Worm (Caenorhabditis elegans) whole organism, L1 larva: ENCODE results near the gene F20G2.5.

ENCODE experiments used
- C16A3.4 ChIP-seq: fragments of 150-350 bp; optimal IDR thresholded peaks from 2 replicates; lab custom pipeline; 2014; ENCODE audit warnings: missing biosample characterization, missing genetic modification characterization
- F16B12.6 ChIP-seq: fragments of 150-350 bp; optimal IDR thresholded peaks from 2 replicates; lab custom pipeline; 2014; ENCODE audit warnings: missing biosample characterization, missing genetic modification characterization
- aha-1 ChIP-seq: fragments of 150-350 bp; optimal IDR thresholded peaks from 2 replicates; lab custom pipeline; 2014; ENCODE audit warnings: missing biosample characterization, missing genetic modification characterization
- ama-1 ChIP-seq: fragments of 150-350 bp; optimal IDR thresholded peaks from 2 replicates; lab custom pipeline; 2014
- ceh-63 ChIP-seq: fragments of 200-800 bp; sonication (Bioruptor generic); optimal IDR thresholded peaks from 2 replicates; lab custom pipeline; 2018; ENCODE audit warnings: mild to moderate bottlenecking, missing genetic modification characterization, missing compliant biosample characterization
- ceh-8 ChIP-seq: fragments of 200-800 bp; sonication (Bioruptor generic); optimal IDR thresholded peaks from 2 replicates; lab custom pipeline; 2018; ENCODE audit warnings: mild to moderate bottlenecking, missing genetic modification characterization, moderate library complexity, missing compliant biosample characterization
- ceh-82 ChIP-seq, 3 experiments: fragments of 150-350 bp in 1 of 3; sonication (generic microtip) in 2 of 3; optimal IDR thresholded peaks; 2 replicates each; lab custom pipeline; 2014 to 2017; ENCODE audit warnings: missing biosample characterization in 3 of 3, missing genetic modification characterization in 3 of 3
- ceh-90 ChIP-seq: sonication (generic microtip); optimal IDR thresholded peaks from 2 replicates; lab custom pipeline; 2016; ENCODE audit warnings: missing genetic modification characterization, missing compliant biosample characterization
- dsc-1 ChIP-seq: sonication (generic microtip); optimal IDR thresholded peaks from 2 replicates; lab custom pipeline; 2016; ENCODE audit warnings: mild to moderate bottlenecking, missing genetic modification characterization, missing compliant biosample characterization
- efl-1 ChIP-seq, 4 experiments: fragments of 150-350 bp; optimal IDR thresholded peaks in 3 of 4; peaks in 1 of 4; 1 replicate in 1 of 4; 2 replicates in 3 of 4; lab custom pipeline; 2014; ENCODE audit warnings: missing biosample characterization in 2 of 4, missing genetic modification characterization in 2 of 4, missing genetic modification reagents in 2 of 4
- efl-3 ChIP-seq: fragments of 200-800 bp; sonication (Bioruptor generic); optimal IDR thresholded peaks from 2 replicates; lab custom pipeline; 2018; ENCODE audit warnings: mild to moderate bottlenecking, missing genetic modification characterization, missing compliant biosample characterization
- egl-13 ChIP-seq: sonication (generic microtip); optimal IDR thresholded peaks from 2 replicates; lab custom pipeline; 2016; ENCODE audit warnings: missing genotype, missing genetic modification reagents, missing genetic modification characterization, missing compliant biosample characterization
- fkh-4 ChIP-seq: sonication (generic microtip); optimal IDR thresholded peaks from 2 replicates; lab custom pipeline; 2016; ENCODE audit warnings: missing compliant biosample characterization, missing genetic modification characterization, borderline replicate concordance
- fos-1 ChIP-seq: fragments of 150-350 bp; optimal IDR thresholded peaks from 2 replicates; lab custom pipeline; 2014; ENCODE audit warnings: missing biosample characterization, missing genetic modification characterization
- hlh-4 ChIP-seq: sonication (generic microtip); optimal IDR thresholded peaks from 2 replicates; lab custom pipeline; 2016; ENCODE audit warnings: mild to moderate bottlenecking, missing genetic modification characterization, missing compliant biosample characterization
- irx-1 ChIP-seq: sonication (generic microtip); optimal IDR thresholded peaks from 2 replicates; lab custom pipeline; 2016; ENCODE audit warnings: missing genetic modification characterization, missing compliant biosample characterization
- isw-1 ChIP-seq: fragments of 200-800 bp; sonication (Bioruptor generic); IDR thresholded peaks from 2 replicates; pipeline ENCODE4 v1.3.6; 2022; ENCODE audit warnings: missing genetic modification characterization, missing compliant biosample characterization
- lin-14 ChIP-seq: fragments of 200-800 bp; sonication (Bioruptor generic); optimal IDR thresholded peaks from 2 replicates; lab custom pipeline; 2018; ENCODE audit warnings: mild to moderate bottlenecking, missing genetic modification characterization, moderate library complexity, missing compliant biosample characterization
- lir-3 ChIP-seq: sonication (generic microtip); optimal IDR thresholded peaks from 2 replicates; lab custom pipeline; 2016; ENCODE audit warnings: mild to moderate bottlenecking, missing genetic modification characterization, moderate library complexity, missing compliant biosample characterization; ENCODE audit not compliant: poor library complexity
- mdl-1 ChIP-seq, 2 experiments: fragments of 150-350 bp; optimal IDR thresholded peaks; 2 replicates each; lab custom pipeline; 2014 to 2017; ENCODE audit warnings: missing biosample characterization in 2 of 2, missing genetic modification characterization in 2 of 2, inconsistent platforms in 1 of 2
- mep-1 ChIP-seq: fragments of 150-350 bp; optimal IDR thresholded peaks from 2 replicates; lab custom pipeline; 2014; ENCODE audit warnings: missing biosample characterization, missing genetic modification characterization
- nhr-19 ChIP-seq: fragments of 200-800 bp; sonication (Bioruptor generic); conservative IDR thresholded peaks from 2 replicates; pipeline ENCODE4 v1.3.6; 2022; ENCODE audit warnings: missing genetic modification characterization, missing compliant biosample characterization
- nhr-20 ChIP-seq: sonication (generic microtip); optimal IDR thresholded peaks from 2 replicates; lab custom pipeline; 2016; ENCODE audit warnings: mild to moderate bottlenecking, missing genetic modification characterization, missing compliant biosample characterization
- nhr-237 ChIP-seq: fragments of 150-350 bp; optimal IDR thresholded peaks from 2 replicates; lab custom pipeline; 2014; ENCODE audit warnings: missing biosample characterization, missing genetic modification characterization
- nhr-28 ChIP-seq: fragments of 150-350 bp; optimal IDR thresholded peaks from 2 replicates; lab custom pipeline; 2014; ENCODE audit warnings: missing biosample characterization, missing genetic modification characterization
- nhr-47 ChIP-seq: sonication (generic microtip); optimal IDR thresholded peaks from 2 replicates; lab custom pipeline; 2016; ENCODE audit warnings: mild to moderate bottlenecking, missing genetic modification characterization, moderate library complexity, missing compliant biosample characterization
- nhr-71 ChIP-seq: sonication (generic microtip); optimal IDR thresholded peaks from 2 replicates; lab custom pipeline; 2016; ENCODE audit warnings: mild to moderate bottlenecking, missing genetic modification characterization, moderate library complexity, missing compliant biosample characterization
- nhr-77 ChIP-seq: fragments of 150-350 bp; optimal IDR thresholded peaks from 2 replicates; lab custom pipeline; 2014; ENCODE audit warnings: missing biosample characterization, missing genetic modification characterization
- nhr-84 ChIP-seq: sonication (generic microtip); optimal IDR thresholded peaks from 2 replicates; lab custom pipeline; 2017; ENCODE audit warnings: missing biosample characterization, missing genetic modification characterization
- pax-3 ChIP-seq: fragments of 200-800 bp; sonication (Bioruptor generic); optimal IDR thresholded peaks from 2 replicates; lab custom pipeline; 2018; ENCODE audit warnings: mild to moderate bottlenecking, missing genetic modification characterization, moderate library complexity, missing compliant biosample characterization
- skn-1 ChIP-seq: fragments of 150-350 bp; optimal IDR thresholded peaks from 2 replicates; lab custom pipeline; 2014; ENCODE audit warnings: missing biosample characterization, missing genetic modification characterization
- snpc-4 ChIP-seq: fragments of 150-350 bp; optimal IDR thresholded peaks from 2 replicates; lab custom pipeline; 2014; ENCODE audit warnings: missing biosample characterization, missing genetic modification characterization
- snu-23 ChIP-seq: sonication (generic microtip); optimal IDR thresholded peaks from 2 replicates; lab custom pipeline; 2016; ENCODE audit warnings: missing genetic modification characterization, missing compliant biosample characterization
- sox-4 ChIP-seq: sonication (generic microtip); optimal IDR thresholded peaks from 2 replicates; lab custom pipeline; 2016; ENCODE audit warnings: missing genetic modification characterization, missing compliant biosample characterization
- sptf-1 ChIP-seq: fragments of 150-350 bp; optimal IDR thresholded peaks from 2 replicates; lab custom pipeline; 2014; ENCODE audit warnings: missing biosample characterization, missing genetic modification characterization
- swsn-7 ChIP-seq: sonication (generic microtip); optimal IDR thresholded peaks from 2 replicates; lab custom pipeline; 2016; ENCODE audit warnings: missing genetic modification characterization, missing compliant biosample characterization
- tlp-1 ChIP-seq: fragments of 150-350 bp; optimal IDR thresholded peaks from 2 replicates; lab custom pipeline; 2014; ENCODE audit warnings: missing biosample characterization, missing genetic modification characterization
- unc-86 ChIP-seq: sonication (generic microtip); optimal IDR thresholded peaks from 2 replicates; lab custom pipeline; 2016; ENCODE audit warnings: missing genetic modification characterization, missing compliant biosample characterization
- zip-4 ChIP-seq: fragments of 200-800 bp; sonication (Bioruptor generic); optimal IDR thresholded peaks from 2 replicates; lab custom pipeline; 2018; ENCODE audit warnings: mild to moderate bottlenecking, missing genetic modification characterization, moderate library complexity, missing compliant biosample characterization

F20G2.5 gene

ce11 chrV:13794046-13794445, 22.7 kb downstream of the F20G2.5 start:
- TF ChIP-seq lin-14 (GFP tag; lab: Kevin White, UChicago): no peak
- no peak for TF ChIP-seq nhr-237 (tag; lab: Kevin White, UChicago)
- TF ChIP-seq nhr-47 (tag; lab: Kevin White, UChicago): no peak
- TF ChIP-seq efl-1 (optimal IDR thresholded peaks at IDR 0.05; lab: Kevin White, UChicago): no peak
- no peak for TF ChIP-seq efl-1 (GFP tag; optimal IDR thresholded peaks at IDR 0.05 in 1 of 2; lab: Kevin White, UChicago)
- TF ChIP-seq snpc-4: no peak
- no peak for TF ChIP-seq tlp-1 (tag; lab: Kevin White, UChicago)
- no peak for TF ChIP-seq fkh-4 (tag; lab: Kevin White, UChicago)
- no peak for TF ChIP-seq C16A3.4 (tag; lab: Kevin White, UChicago)
- TF ChIP-seq F16B12.6 (tag; lab: Kevin White, UChicago): no peak
- no peak for TF ChIP-seq ceh-63 (GFP tag; lab: Kevin White, UChicago)
- no peak for TF ChIP-seq fos-1 (tag; lab: Kevin White, UChicago)
- TF ChIP-seq irx-1 (tag; lab: Kevin White, UChicago): no peak
- no peak for TF ChIP-seq ceh-8
- no peak for TF ChIP-seq mep-1 (tag; lab: Kevin White, UChicago)
- no peak for TF ChIP-seq dsc-1 (tag; lab: Kevin White, UChicago)
- no peak for TF ChIP-seq lir-3 (tag; lab: Kevin White, UChicago)

ce11 chrV:13796246-13796776, 25.0 kb downstream of the F20G2.5 start, which contains the start of gene twk-32:
Gene twk-32, plus strand, starts transcription at chrV:13796641.
- TF ChIP-seq nhr-20 (peak; percentile 25), nhr-84 (tag; lab: Kevin White, UChicago) (no peak), efl-3 (GFP tag; lab: Kevin White, UChicago) (no peak), pax-3 (peak; percentile 48), lir-3 (tag; lab: Kevin White, UChicago) (peak; percentile 13), hlh-4 (tag; lab: Kevin White, UChicago) (no peak), ceh-82 (tag; optimal IDR thresholded peaks at IDR 0.05; lab: Kevin White, UChicago) (no peak), zip-4 (GFP tag; lab: Kevin White, UChicago) (no peak), snu-23 (GFP tag; lab: Kevin White, UChicago) (peak; percentile 2), fos-1 (tag; lab: Kevin White, UChicago) (no peak), aha-1 (tag; lab: Kevin White, UChicago) (no peak), sptf-1 (no peak), isw-1 (GFP tag; lab: Robert Waterston, UW) (no peak), fkh-4 (tag; lab: Kevin White, UChicago) (no peak), nhr-77 (no peak), nhr-237 (tag; lab: Kevin White, UChicago) (no peak), irx-1 (tag; lab: Kevin White, UChicago) (no peak), skn-1 (tag; lab: Kevin White, UChicago) (no peak), lin-14 (GFP tag; lab: Kevin White, UChicago) (peak; percentile 17), ceh-90 (tag; lab: Kevin White, UChicago) (no peak), efl-1 (optimal IDR thresholded peaks at IDR 0.05; lab: Kevin White, UChicago) (no peak), efl-1 (GFP tag; optimal IDR thresholded peaks at IDR 0.05 in 1 of 2; lab: Kevin White, UChicago) (no peak), unc-86 (no peak), egl-13 (no peak), sox-4 (tag; lab: Kevin White, UChicago) (no peak), ceh-8 (no peak), ama-1 (lab: Kevin White, UChicago) (no peak), nhr-71 (tag; lab: Kevin White, UChicago) (peak; percentile 23), nhr-19 (GFP tag; lab: Robert Waterston, UW) (peak; percentile 29; the same call in 1 of the 2 replicates), nhr-28 (tag; lab: Kevin White, UChicago) (no peak), F16B12.6 (tag; lab: Kevin White, UChicago) (no peak), mdl-1 (tag; optimal IDR thresholded peaks at IDR 0.05; lab: Kevin White, UChicago) (no peak)

DNA sequence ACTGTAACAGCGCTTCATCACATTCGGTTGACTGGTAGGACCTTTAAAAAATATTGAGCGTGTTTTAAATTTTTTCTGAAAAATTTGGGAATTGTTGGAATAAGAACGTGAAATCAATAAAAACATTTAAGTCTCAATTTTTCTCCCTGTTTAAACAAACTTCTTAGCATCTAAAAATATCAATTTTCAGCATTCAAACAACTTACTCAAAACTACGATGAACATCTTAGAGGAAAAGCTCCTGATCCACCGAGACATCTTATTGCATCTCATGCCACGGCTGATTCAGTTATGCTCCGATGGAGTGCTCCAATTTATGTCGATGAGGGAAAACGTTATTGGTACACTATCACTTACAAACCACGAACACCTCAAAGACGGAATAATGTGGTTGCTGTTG, 27.9 kb downstream of the F20G2.5 start:
- no peak for TF ChIP-seq swsn-7 (tag; lab: Kevin White, UChicago)
